Worm (Caenorhabditis elegans) whole organism, dauer: Measurements from ENCODE around the gene ZK1307.3.

Experiments used
- unc-62 ChIP-seq: sonication (generic microtip); optimal IDR thresholded peaks from 2 replicates; lab custom pipeline; 2017; ENCODE audit warnings: missing biosample characterization, missing genetic modification reagents, missing genetic modification characterization

Gene ZK1307.3

ce11 chrII:9652919-9653318, at the start of gene ZK1307.3:
Gene ZK1307.3 (minus strand): TSS chrII:9653019.
- TF ChIP-seq unc-62 (GFP tag; lab: Kevin White, UChicago), result no peak

DNA sequence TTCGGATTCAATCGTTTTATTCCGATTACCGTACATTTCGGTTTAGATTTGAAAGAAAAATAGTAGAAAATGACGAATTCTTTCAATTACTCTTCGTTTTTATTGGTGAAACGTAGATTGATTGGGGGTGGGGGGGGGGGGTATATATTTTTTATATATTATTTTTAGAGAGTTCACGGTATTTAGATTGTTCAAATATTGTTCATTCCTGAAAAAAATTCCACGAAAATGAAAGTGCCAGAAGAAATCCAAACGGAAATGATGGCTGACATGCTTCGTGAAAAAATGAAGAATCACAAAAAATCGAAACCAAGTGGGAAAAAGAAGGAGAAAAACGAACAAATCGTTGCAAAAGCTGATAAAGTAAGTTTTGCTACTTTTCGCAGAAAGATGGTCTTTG, 47.5 kb upstream of the ZK1307.3 start, which contains the start of the genes Y53C12A.8 and Y53C12A.7:
Y53C12A.8 (minus strand) TSS at position 101 of the 400 bp plus-strand sequence.
Y53C12A.7 (plus strand) TSS at position 181 of the 400 bp plus-strand sequence.
- no peak for TF ChIP-seq unc-62 (GFP tag; lab: Kevin White, UChicago)

DNA sequence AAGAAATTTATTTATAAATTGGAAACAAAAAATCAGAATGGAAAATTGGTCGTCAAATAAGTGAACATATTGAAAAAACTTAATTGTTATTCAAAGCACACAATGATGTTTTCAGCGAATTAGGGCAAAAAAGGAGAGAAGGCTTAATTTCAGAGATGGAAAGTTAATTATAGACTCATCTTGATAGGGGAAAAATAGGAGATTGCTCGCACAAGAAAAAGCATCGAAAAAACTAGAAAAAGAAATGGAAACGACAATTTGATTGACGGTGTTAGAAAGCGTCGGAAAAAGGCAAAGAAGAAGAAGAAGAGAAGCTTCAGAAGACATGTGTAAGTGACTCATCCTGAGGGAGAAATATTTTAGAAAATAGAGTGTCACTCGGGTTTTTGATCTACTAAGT, 43.1 kb upstream of the ZK1307.3 start:
- no peak for TF ChIP-seq unc-62 (GFP tag; lab: Kevin White, UChicago)

- no peak for TF ChIP-seq unc-62 (GFP tag; lab: Kevin White, UChicago)
Measured at ce11 chrII:9691839-9692238, 39.0 kb upstream of the ZK1307.3 start, which contains the start of gene nlp-11. Gene nlp-11 (minus strand): TSS chrII:9691939.

ce11 chrII:9690067-9690632, 37.3 kb upstream of the ZK1307.3 start:
- no peak for TF ChIP-seq unc-62 (GFP tag; lab: Kevin White, UChicago)

ce11 chrII:9686663-9687193, 33.9 kb upstream of the ZK1307.3 start, which contains the start of gene ZK1320.9:
Gene ZK1320.9 (minus strand): TSS chrII:9686713.
- no peak for TF ChIP-seq unc-62 (GFP tag; lab: Kevin White, UChicago)

- no peak for TF ChIP-seq unc-62 (GFP tag; lab: Kevin White, UChicago)
Measured at ce11 chrII:9684175-9684574, 31.4 kb upstream of the ZK1307.3 start.

- no peak for TF ChIP-seq unc-62 (GFP tag; lab: Kevin White, UChicago)
Measured at ce11 chrII:9682044-9682443, 29.2 kb upstream of the ZK1307.3 start.

- no peak for TF ChIP-seq unc-62 (GFP tag; lab: Kevin White, UChicago)
Measured at ce11 chrII:9680493-9680892, 27.7 kb upstream of the ZK1307.3 start, which contains the start of gene ZK1320.13. Gene ZK1320.13 (plus strand): TSS chrII:9680793.

DNA sequence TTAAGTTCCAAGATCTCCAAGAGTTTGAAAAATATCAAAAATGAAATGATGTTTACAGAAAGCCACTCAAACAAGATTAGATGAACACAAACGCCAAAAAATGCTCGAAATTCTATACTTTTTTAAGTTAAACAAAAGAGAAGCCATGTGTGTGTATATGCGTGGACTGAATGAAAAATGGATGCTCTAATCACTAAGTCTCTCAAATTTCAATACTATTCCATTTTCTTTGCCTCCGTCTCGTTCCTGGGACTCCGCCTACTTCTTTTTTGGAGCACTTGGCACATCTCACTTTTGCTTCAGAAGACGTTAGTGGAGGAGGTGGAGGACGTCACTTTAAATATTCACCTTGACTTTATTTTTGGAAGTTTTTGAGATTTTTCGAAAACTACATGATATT, 27.0 kb upstream of the ZK1307.3 start:
- no peak for TF ChIP-seq unc-62 (GFP tag; lab: Kevin White, UChicago)

- no peak for TF ChIP-seq unc-62 (GFP tag; lab: Kevin White, UChicago)
Measured at ce11 chrII:9677470-9677869, 24.7 kb upstream of the ZK1307.3 start.

ce11 chrII:9674678-9675077, 21.9 kb upstream of the ZK1307.3 start, which contains the start of gene arc-1:
Gene arc-1 (plus strand): TSS chrII:9674978.
- TF ChIP-seq unc-62 (GFP tag; lab: Kevin White, UChicago), result no peak

DNA sequence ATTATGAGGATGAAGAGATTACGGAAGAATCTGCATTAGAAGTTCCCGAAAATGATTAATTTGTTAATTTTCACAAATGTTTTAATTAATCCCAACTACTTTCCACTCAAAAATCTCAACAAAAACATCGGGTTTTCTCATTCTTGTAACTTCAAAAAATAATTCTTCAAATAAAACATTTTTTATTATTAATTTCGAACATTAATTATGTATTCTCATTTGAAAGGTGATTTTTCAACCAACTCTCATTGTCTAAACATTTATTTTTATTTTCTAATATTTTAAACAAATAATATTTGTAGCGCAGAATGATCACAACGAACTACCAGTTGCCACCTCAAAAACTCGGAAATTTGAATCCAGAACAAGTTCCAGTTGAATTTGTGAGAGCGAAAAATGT, 18.5 kb upstream of the ZK1307.3 start, which contains the start of gene ZK1320.7:
ZK1320.7 (plus strand) TSS at position 301 of the 400 bp plus-strand sequence.
- no peak for TF ChIP-seq unc-62 (GFP tag; lab: Kevin White, UChicago)

DNA sequence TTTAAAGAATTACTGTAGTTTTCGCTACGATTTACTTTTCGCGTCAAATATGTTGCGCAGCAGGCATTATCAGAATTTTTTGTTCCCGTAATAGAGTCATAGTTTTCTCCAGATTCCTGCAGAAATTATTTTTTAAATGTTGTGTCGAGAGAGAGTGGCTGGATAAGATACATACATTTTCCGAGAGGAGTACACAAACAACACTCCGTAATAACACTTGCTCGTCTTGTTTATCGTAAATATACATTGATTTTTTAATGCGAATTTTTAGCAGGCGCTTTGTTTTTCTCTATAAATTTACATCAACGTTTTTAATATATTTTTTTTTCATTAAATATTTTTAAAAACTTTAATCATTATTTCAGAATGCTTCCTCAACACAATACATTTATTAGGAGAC, 16.1 kb upstream of the ZK1307.3 start, which contains the start of gene taf-8:
taf-8 (plus strand) TSS at position 360 of the 400 bp plus-strand sequence.
- no peak for TF ChIP-seq unc-62 (GFP tag; lab: Kevin White, UChicago)

DNA sequence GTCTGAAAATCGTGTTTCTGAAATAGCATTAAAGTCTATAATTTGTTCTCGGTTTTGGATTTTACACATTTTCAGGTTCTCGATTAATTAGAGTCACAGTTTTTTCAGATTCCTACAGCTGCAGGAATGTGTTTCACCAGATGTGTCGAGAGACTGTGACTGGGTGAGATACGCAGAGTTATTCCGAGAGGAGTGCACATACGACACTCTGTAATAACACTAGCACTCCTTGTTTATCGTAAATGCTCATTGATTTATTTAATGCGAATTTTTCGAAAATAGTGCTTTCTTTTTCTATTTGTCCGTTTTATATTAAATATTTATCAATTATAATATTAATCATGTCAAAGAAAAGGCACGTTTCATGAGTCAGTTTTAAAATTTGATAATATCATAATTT, 14.6 kb upstream of the ZK1307.3 start, which contains the start of gene ZK1320.11:
ZK1320.11 (plus strand) TSS at position 243 of the 400 bp plus-strand sequence.
- TF ChIP-seq unc-62 (GFP tag; lab: Kevin White, UChicago), result no peak

- no peak for TF ChIP-seq unc-62 (GFP tag; lab: Kevin White, UChicago)
Measured at ce11 chrII:9665577-9665976, 12.8 kb upstream of the ZK1307.3 start, which contains the start of gene ZK1320.5. Gene ZK1320.5 (minus strand): TSS chrII:9665677.
